Worm (Caenorhabditis elegans): ENCODE data around the gene mrpl-12.
A peak's percentile ranks its signal among the peaks of the same experiment; 100 is the strongest.

mrpl-12 gene

DNA sequence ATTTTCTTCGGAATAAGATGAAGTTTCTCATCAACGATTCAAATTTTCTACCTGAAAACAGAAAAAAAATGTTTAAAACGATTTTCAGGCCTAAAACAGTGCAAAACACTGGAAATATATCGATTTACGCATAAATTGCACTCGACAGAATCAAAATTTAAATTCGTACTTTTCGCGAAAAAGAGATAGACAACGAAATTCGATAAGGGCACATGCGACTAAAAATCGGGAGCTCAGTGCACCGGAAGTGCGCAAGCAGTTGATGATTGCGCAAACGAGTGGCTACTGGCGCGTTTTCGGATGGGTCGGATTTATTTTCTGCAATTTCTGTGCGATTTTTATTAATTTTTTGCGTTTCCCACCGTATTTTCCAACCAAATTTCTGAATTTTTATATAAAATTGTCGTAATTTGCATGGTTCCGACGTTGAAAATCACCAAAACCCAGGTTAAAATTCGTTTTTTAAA is 556 bp upstream of the mrpl-12 start, which contains the start of the genes Y39A1A.21 and Y39A1A.22:
Y39A1A.21 (minus strand) TSS at position 51 of the 467 bp plus-strand sequence.
Y39A1A.22 (minus strand) TSS at position 57 of the 467 bp plus-strand sequence.
- TF ChIP-seq attf-3 (GFP tag; conservative IDR thresholded peaks at IDR 0.05), result 0 out of 2 replicates have a peak, but pooled peaks have one; percentile 31
- TF ChIP-seq ceh-40 (GFP tag; IDR thresholded peaks at IDR 0.05), result no peak
- TF ChIP-seq F49E8.2 (tag; optimal IDR thresholded peaks at IDR 0.05; ENCODE audit: insufficient read depth), result no peak
- peak; percentile 84 for TF ChIP-seq madf-6 (GFP tag; IDR thresholded peaks at IDR 0.05)
- TF ChIP-seq F23B12.7 (tag; optimal IDR thresholded peaks at IDR 0.05; ENCODE audit: insufficient read depth), result peak; percentile 55
- no peak for TF ChIP-seq sea-2 (GFP tag; IDR thresholded peaks at IDR 0.05)
- TF ChIP-seq F22D6.2 (tag; optimal IDR thresholded peaks at IDR 0.05), result no peak
- peak; percentile 89 for TF ChIP-seq mcd-1 (GFP tag; IDR thresholded peaks at IDR 0.05)
- TF ChIP-seq egrh-3 (GFP tag; IDR thresholded peaks at IDR 0.05), result no peak
- no peak for TF ChIP-seq bed-2 (GFP tag; IDR thresholded peaks at IDR 0.05)
- peak; percentile 91 for TF ChIP-seq Y53G8AR.9 (GFP tag; conservative IDR thresholded peaks at IDR 0.05)
- no peak for TF ChIP-seq rec-8 (tag; optimal IDR thresholded peaks at IDR 0.05)
- TF ChIP-seq ets-4 (GFP tag; optimal IDR thresholded peaks at IDR 0.05), result no peak
- peak; percentile 87 for TF ChIP-seq dox-1 (GFP tag; IDR thresholded peaks at IDR 0.05)
- TF ChIP-seq pbrm-1 (GFP tag; IDR thresholded peaks at IDR 0.05), result peak; percentile 74
- no peak for TF ChIP-seq sdz-38 (tag; optimal IDR thresholded peaks at IDR 0.05)
- TF ChIP-seq nhr-80 (tag; optimal IDR thresholded peaks at IDR 0.05), result peak; percentile 70
- no peak for TF ChIP-seq ama-1 (optimal IDR thresholded peaks at IDR 0.05)
- no peak for TF ChIP-seq ama-1 (GFP tag; optimal IDR thresholded peaks at IDR 0.05)
- TF ChIP-seq snpc-1.3 (tag; optimal IDR thresholded peaks at IDR 0.05; ENCODE audit: insufficient read depth), result no peak
- no peak for TF ChIP-seq dpl-1 (GFP tag; optimal IDR thresholded peaks at IDR 0.05)
- TF ChIP-seq nhr-120 (GFP tag; IDR thresholded peaks at IDR 0.05), result no peak
- TF ChIP-seq mxl-1 (tag; optimal IDR thresholded peaks at IDR 0.05), result no peak
- no peak for TF ChIP-seq ztf-22 (GFP tag; optimal IDR thresholded peaks at IDR 0.05)
- TF ChIP-seq lin-54 (GFP tag; optimal IDR thresholded peaks at IDR 0.05), result peak; percentile 80
- no peak for TF ChIP-seq ceh-58 (GFP tag; IDR thresholded peaks at IDR 0.05)
- TF ChIP-seq ztf-3 (GFP tag; optimal IDR thresholded peaks at IDR 0.05), result no peak
- TF ChIP-seq ceh-27 (GFP tag; optimal IDR thresholded peaks at IDR 0.05), result peak; percentile 57
- peak; percentile 43; the same call in 1 of the 2 replicates for TF ChIP-seq Y95B8A.8 (GFP tag; IDR thresholded peaks at IDR 0.05)
- TF ChIP-seq ztf-26 (tag; optimal IDR thresholded peaks at IDR 0.05), result peak; percentile 41
- TF ChIP-seq sptf-2 (GFP tag; optimal IDR thresholded peaks at IDR 0.05), result no peak
- no peak for TF ChIP-seq F52B5.7 (tag; optimal IDR thresholded peaks at IDR 0.05)
- TF ChIP-seq chd-7 (tag; optimal IDR thresholded peaks at IDR 0.05), result peak; percentile 50
- no peak for TF ChIP-seq ceh-79 (tag; optimal IDR thresholded peaks at IDR 0.05)
- peak in 1 of 3 experiments; percentile 78 for TF ChIP-seq lin-35 (GFP tag; optimal IDR thresholded peaks at IDR 0.05)
- TF ChIP-seq T26A5.8 (tag; optimal IDR thresholded peaks at IDR 0.05), result no peak
- TF ChIP-seq efl-1 (GFP tag; optimal IDR thresholded peaks at IDR 0.05), result peak; percentile 28
- TF ChIP-seq athp-1 (tag; optimal IDR thresholded peaks at IDR 0.05), result no peak
- TF ChIP-seq nfyb-1 (GFP tag; IDR thresholded peaks at IDR 0.05), result peak; percentile 88
- TF ChIP-seq nhr-27 (tag; optimal IDR thresholded peaks at IDR 0.05), result no peak
- no peak for TF ChIP-seq cebp-2 (GFP tag; IDR thresholded peaks at IDR 0.05)
- no peak for TF ChIP-seq snpc-1.1 (tag; optimal IDR thresholded peaks at IDR 0.05; ENCODE audit: insufficient read depth)
- no peak for TF ChIP-seq F57C9.4 (tag; optimal IDR thresholded peaks at IDR 0.05)
- TF ChIP-seq Y79H2A.3 (GFP tag; conservative IDR thresholded peaks at IDR 0.05), result no peak
- no peak for TF ChIP-seq hrde-1 (tag; optimal IDR thresholded peaks at IDR 0.05; ENCODE audit: borderline replicate concordance)
- no peak for TF ChIP-seq snpc-4 (GFP tag; optimal IDR thresholded peaks at IDR 0.05)
- peak; percentile 40 to 59 (median 48) for TF ChIP-seq snpc-4 (tag; optimal IDR thresholded peaks at IDR 0.05)
- 0 out of 2 replicates have a peak, but pooled peaks have one; percentile 43 for TF ChIP-seq madf-3 (GFP tag; IDR thresholded peaks at IDR 0.05)
- TF ChIP-seq repo-1 (tag; optimal IDR thresholded peaks at IDR 0.05), result peak; percentile 37
